Fruit fly (Drosophila melanogaster) whole organism, embryonic: ENCODE results near the gene Pka-C1.
A peak's percentile ranks its signal among the peaks of the same experiment; 100 is the strongest.

Source experiments
- CG10959 ChIP-seq: fragments of 200-800 bp; sonication (Bioruptor generic); IDR thresholded peaks from 2 replicates; pipeline ENCODE4 v1.3.6; 2022; ENCODE audit warnings: missing biosample characterization, missing genetic modification characterization
- CG11723 ChIP-seq: fragments of 200-800 bp; sonication (Bioruptor generic); optimal IDR thresholded peaks from 2 replicates; lab custom pipeline; 2017; ENCODE audit warnings: missing biosample characterization, mild to moderate bottlenecking, missing genetic modification characterization
- CG31441 ChIP-seq: fragments of 200-800 bp; sonication (Bioruptor generic); IDR thresholded peaks from 2 replicates; pipeline ENCODE4 v1.3.6; 2022; ENCODE audit warnings: missing biosample characterization, missing genetic modification characterization
- H15 ChIP-seq: fragments of 200-800 bp; sonication (Bioruptor generic); IDR thresholded peaks from 3 replicates; pipeline ENCODE4 v1.3.6; 2022; ENCODE audit warnings: missing biosample characterization, missing genetic modification characterization
- Neu2 ChIP-seq: fragments of 200-800 bp; sonication (Bioruptor generic); optimal IDR thresholded peaks from 3 replicates; lab custom pipeline; 2016; ENCODE audit warnings: missing biosample characterization, missing genetic modification characterization, borderline replicate concordance
- Oli ChIP-seq: fragments of 200-800 bp; sonication (Bioruptor generic); optimal IDR thresholded peaks from 2 replicates; lab custom pipeline; 2018; ENCODE audit warnings: missing biosample characterization, mild to moderate bottlenecking, missing genetic modification characterization, moderate library complexity
- PHDP ChIP-seq: fragments of 200-800 bp; sonication (Bioruptor generic); optimal IDR thresholded peaks from 3 replicates; lab custom pipeline; 2018; ENCODE audit warnings: missing biosample characterization, mild to moderate bottlenecking, missing genetic modification characterization, moderate library complexity
- abd-A ChIP-seq: fragments of 200-800 bp; sonication (Bioruptor generic); optimal IDR thresholded peaks from 3 replicates; lab custom pipeline; 2019; ENCODE audit warnings: missing biosample characterization, mild to moderate bottlenecking, missing genetic modification characterization, moderate library complexity
- mam ChIP-seq: fragments of 200-800 bp; sonication (Bioruptor generic); optimal IDR thresholded peaks from 3 replicates; lab custom pipeline; 2016; ENCODE audit warnings: missing biosample characterization, missing genetic modification characterization
- sob ChIP-seq: fragments of 200-800 bp; sonication (Bioruptor generic); IDR thresholded peaks from 2 replicates; pipeline ENCODE4 v1.3.6; 2022; ENCODE audit warnings: missing biosample characterization, missing genetic modification characterization

dm6 chr2L:9692364-9693348 lies 6.4 kb downstream of the Pka-C1 start:
- peak; percentile 87 for TF ChIP-seq sob (GFP tag; lab: Robert Waterston, UW)
- TF ChIP-seq abd-A (tag; lab: Kevin White, UChicago) = peak; percentile 9
- TF ChIP-seq H15 (GFP tag; lab: Robert Waterston, UW) = peak; percentile 72; the same call in 2 of the 3 replicates
- TF ChIP-seq Neu2 (GFP tag; lab: Kevin White, UChicago) = no peak
- no peak for TF ChIP-seq CG10959 (GFP tag; lab: Robert Waterston, UW)
- peak; percentile 79 for TF ChIP-seq PHDP
- no peak for TF ChIP-seq CG11723
- TF ChIP-seq mam (GFP tag; lab: Kevin White, UChicago) = peak; percentile 45
- TF ChIP-seq Oli (tag; lab: Kevin White, UChicago) = peak; percentile 59
- TF ChIP-seq CG31441 (GFP tag; lab: Robert Waterston, UW) = peak; percentile 60
